Worm (Caenorhabditis elegans) whole organism, L2 larva: ENCODE results near the gene exos-1.

Experiments used
- C34F6.9 ChIP-seq: fragments of 150-350 bp; optimal IDR thresholded peaks from 2 replicates; lab custom pipeline; 2014; ENCODE audit warnings: missing biosample characterization, missing genetic modification characterization
- F13H6.1 ChIP-seq: sonication (generic microtip); optimal IDR thresholded peaks from 2 replicates; lab custom pipeline; 2016; ENCODE audit warnings: missing genetic modification characterization, missing compliant biosample characterization
- R02D3.7 ChIP-seq: fragments of 150-350 bp; optimal IDR thresholded peaks from 2 replicates; lab custom pipeline; 2014; ENCODE audit warnings: missing biosample characterization, missing genetic modification characterization
- alr-1 ChIP-seq: fragments of 150-350 bp; optimal IDR thresholded peaks from 2 replicates; lab custom pipeline; 2014; ENCODE audit warnings: missing biosample characterization, missing genetic modification characterization
- aly-2 ChIP-seq: fragments of 150-350 bp; optimal IDR thresholded peaks from 2 replicates; lab custom pipeline; 2014; ENCODE audit warnings: missing biosample characterization, missing genetic modification characterization
- ama-1 ChIP-seq: fragments of 150-350 bp; optimal IDR thresholded peaks from 2 replicates; lab custom pipeline; 2018; ENCODE audit warnings: inconsistent platforms
- blmp-1 ChIP-seq: sonication (generic microtip); optimal IDR thresholded peaks from 2 replicates; lab custom pipeline; 2017; ENCODE audit warnings: missing genetic modification characterization, mild to moderate bottlenecking, missing compliant biosample characterization, antibody characterized with exemption, moderate library complexity; ENCODE audit not compliant: insufficient read depth
- ceh-16 ChIP-seq: fragments of 150-350 bp; optimal IDR thresholded peaks from 2 replicates; lab custom pipeline; 2014; ENCODE audit warnings: missing biosample characterization, missing genetic modification characterization
- ceh-82 ChIP-seq: fragments of 150-350 bp; optimal IDR thresholded peaks from 2 replicates; lab custom pipeline; 2014; ENCODE audit warnings: missing biosample characterization, missing genetic modification characterization
- crh-2 ChIP-seq: sonication (generic microtip); optimal IDR thresholded peaks from 2 replicates; lab custom pipeline; 2017; ENCODE audit warnings: missing biosample characterization, missing genetic modification characterization
- dmd-4 ChIP-seq: sonication (generic microtip); optimal IDR thresholded peaks from 2 replicates; lab custom pipeline; 2017; ENCODE audit warnings: missing biosample characterization, missing genetic modification characterization
- egl-27 ChIP-seq: sonication (generic microtip); optimal IDR thresholded peaks from 3 replicates; lab custom pipeline; 2017; ENCODE audit warnings: missing biosample characterization, missing genetic modification reagents, missing genetic modification characterization
- elt-1 ChIP-seq: fragments of 150-350 bp; optimal IDR thresholded peaks from 2 replicates; lab custom pipeline; 2014; ENCODE audit warnings: missing biosample characterization, missing genetic modification characterization
- elt-3 ChIP-seq: sonication (generic microtip); optimal IDR thresholded peaks from 2 replicates; lab custom pipeline; 2017; ENCODE audit warnings: missing biosample characterization, missing genetic modification characterization
- fos-1 ChIP-seq: fragments of 150-350 bp; optimal IDR thresholded peaks from 2 replicates; lab custom pipeline; 2014; ENCODE audit warnings: missing biosample characterization, missing genetic modification characterization
- lin-11 ChIP-seq: fragments of 150-350 bp; sonication (generic microtip); optimal IDR thresholded peaks from 2 replicates; lab custom pipeline; 2014; ENCODE audit warnings: missing biosample characterization, missing genetic modification characterization, inconsistent platforms, mixed read lengths
- lin-13 ChIP-seq: fragments of 150-350 bp; optimal IDR thresholded peaks from 2 replicates; lab custom pipeline; 2014; ENCODE audit warnings: missing biosample characterization, missing genetic modification reagents, missing genetic modification characterization
- lsy-2 ChIP-seq, 2 experiments: fragments of 150-350 bp in 1 of 2; sonication (generic microtip) in 1 of 2; optimal IDR thresholded peaks; 2 replicates each; lab custom pipeline; 2014 to 2017; ENCODE audit warnings: missing biosample characterization in 2 of 2, missing genetic modification characterization in 2 of 2
- mab-5 ChIP-seq: fragments of 150-350 bp; optimal IDR thresholded peaks from 2 replicates; lab custom pipeline; 2014; ENCODE audit warnings: missing biosample characterization, missing genetic modification characterization
- mbf-1 ChIP-seq: sonication (generic microtip); optimal IDR thresholded peaks from 2 replicates; lab custom pipeline; 2017; ENCODE audit warnings: missing biosample characterization, missing genetic modification characterization
- nhr-10 ChIP-seq: sonication (generic microtip); optimal IDR thresholded peaks from 2 replicates; lab custom pipeline; 2017; ENCODE audit warnings: missing biosample characterization, missing genetic modification characterization
- nhr-11 ChIP-seq: fragments of 150-350 bp; optimal IDR thresholded peaks from 2 replicates; lab custom pipeline; 2014; ENCODE audit warnings: missing biosample characterization, missing genetic modification characterization
- nhr-12 ChIP-seq: fragments of 150-350 bp; optimal IDR thresholded peaks from 2 replicates; lab custom pipeline; 2014; ENCODE audit warnings: missing biosample characterization, missing genetic modification characterization
- nhr-129 ChIP-seq: fragments of 150-350 bp; optimal IDR thresholded peaks from 2 replicates; lab custom pipeline; 2014; ENCODE audit warnings: missing biosample characterization, missing genetic modification characterization
- nhr-23 ChIP-seq: fragments of 150-350 bp; optimal IDR thresholded peaks from 2 replicates; lab custom pipeline; 2014; ENCODE audit warnings: missing biosample characterization, missing genetic modification reagents, missing genetic modification characterization
- nhr-237 ChIP-seq: fragments of 150-350 bp; optimal IDR thresholded peaks from 2 replicates; lab custom pipeline; 2014; ENCODE audit warnings: missing biosample characterization, missing genetic modification characterization
- nhr-6 ChIP-seq: fragments of 150-350 bp; optimal IDR thresholded peaks from 2 replicates; lab custom pipeline; 2014; ENCODE audit warnings: missing biosample characterization, missing genetic modification characterization
- peb-1 ChIP-seq: fragments of 150-350 bp; optimal IDR thresholded peaks from 2 replicates; lab custom pipeline; 2014; ENCODE audit warnings: missing biosample characterization, missing genetic modification characterization
- sem-4 ChIP-seq: fragments of 150-350 bp; optimal IDR thresholded peaks from 2 replicates; lab custom pipeline; 2014; ENCODE audit warnings: missing biosample characterization, missing genetic modification reagents, missing genetic modification characterization
- skn-1 ChIP-seq: sonication (generic microtip); optimal IDR thresholded peaks from 2 replicates; lab custom pipeline; 2017; ENCODE audit warnings: missing biosample characterization, missing genetic modification characterization
- sma-3 ChIP-seq: sonication (generic microtip); optimal IDR thresholded peaks from 2 replicates; lab custom pipeline; 2016; ENCODE audit warnings: missing genetic modification reagents, missing genetic modification characterization, missing compliant biosample characterization
- snpc-4 ChIP-seq: fragments of 150-350 bp; optimal IDR thresholded peaks from 2 replicates; lab custom pipeline; 2014; ENCODE audit warnings: missing biosample characterization, missing genetic modification characterization
- unc-55 ChIP-seq: fragments of 150-350 bp; sonication (generic microtip); optimal IDR thresholded peaks from 3 replicates; lab custom pipeline; 2014; ENCODE audit warnings: missing biosample characterization, missing genetic modification reagents, missing genetic modification characterization
- unc-62 ChIP-seq: fragments of 150-350 bp; optimal IDR thresholded peaks from 2 replicates; lab custom pipeline; 2014; ENCODE audit warnings: missing biosample characterization, missing genetic modification reagents, missing genetic modification characterization
- zag-1 ChIP-seq: fragments of 150-350 bp; optimal IDR thresholded peaks from 2 replicates; lab custom pipeline; 2014; ENCODE audit warnings: missing biosample characterization, missing genetic modification characterization
- ztf-1 ChIP-seq: fragments of 200-800 bp; sonication (Bioruptor generic); conservative IDR thresholded peaks from 2 replicates; pipeline ENCODE4 v1.3.6; 2022; ENCODE audit warnings: missing genetic modification characterization, missing compliant biosample characterization
- ztf-11 ChIP-seq: sonication (generic microtip); optimal IDR thresholded peaks from 2 replicates; lab custom pipeline; 2017; ENCODE audit warnings: missing biosample characterization, missing genetic modification characterization
- ztf-4 ChIP-seq: fragments of 150-350 bp; optimal IDR thresholded peaks from 2 replicates; lab custom pipeline; 2014; ENCODE audit warnings: missing biosample characterization, missing genetic modification characterization

The exos-1 gene

DNA sequence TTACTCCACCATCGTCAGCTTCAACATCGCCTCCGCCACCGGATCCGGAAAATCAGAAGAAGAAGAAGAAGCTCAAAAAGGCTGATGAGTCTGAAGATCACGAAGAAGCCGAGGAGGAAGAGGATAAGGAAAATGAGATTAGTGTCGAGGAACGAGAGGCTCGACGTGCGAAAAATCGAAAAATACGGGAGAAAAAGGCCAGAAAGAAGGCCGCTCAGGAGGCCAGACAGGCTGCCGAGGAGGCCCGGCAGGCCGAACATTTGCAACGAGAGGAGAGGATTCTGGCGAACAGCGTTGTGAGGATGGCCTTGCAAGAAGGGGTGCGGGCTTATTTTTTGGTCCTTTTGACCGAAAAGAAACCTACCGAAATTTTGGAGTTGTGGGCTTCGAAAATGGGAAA, 36.4 kb downstream of the exos-1 start:
- no peak for TF ChIP-seq lsy-2 (tag; optimal IDR thresholded peaks at IDR 0.05; lab: Kevin White, UChicago)
- no peak for TF ChIP-seq fos-1 (tag; lab: Kevin White, UChicago)
- no peak for TF ChIP-seq alr-1 (tag; lab: Kevin White, UChicago)
- TF ChIP-seq ztf-4: no peak
- no peak for TF ChIP-seq lin-13
- no peak for TF ChIP-seq ceh-82 (tag; lab: Kevin White, UChicago)
- no peak for TF ChIP-seq lin-11 (tag; lab: Kevin White, UChicago)
- TF ChIP-seq ztf-1 (GFP tag; lab: Robert Waterston, UW): no peak
- no peak for TF ChIP-seq mbf-1 (tag; lab: Kevin White, UChicago)
- no peak for TF ChIP-seq snpc-4 (tag; lab: Kevin White, UChicago)
- TF ChIP-seq peb-1 (tag; lab: Kevin White, UChicago): no peak
- no peak for TF ChIP-seq egl-27 (tag; lab: Kevin White, UChicago)
- TF ChIP-seq ama-1 (lab: Kevin White, UChicago): no peak

ce11 chrIII:11046549-11046948, 37.7 kb downstream of the exos-1 start:
- no peak for TF ChIP-seq peb-1 (tag; lab: Kevin White, UChicago)
- no peak for TF ChIP-seq ztf-4
- peak; percentile 84 for TF ChIP-seq fos-1 (tag; lab: Kevin White, UChicago)
- TF ChIP-seq nhr-12: no peak
- TF ChIP-seq sma-3 (GFP tag; lab: Kevin White, UChicago): no peak
- no peak for TF ChIP-seq alr-1 (tag; lab: Kevin White, UChicago)
- no peak for TF ChIP-seq aly-2 (tag; lab: Kevin White, UChicago)
- TF ChIP-seq nhr-10: no peak
- TF ChIP-seq lsy-2 (tag; optimal IDR thresholded peaks at IDR 0.05; lab: Kevin White, UChicago): no peak
- no peak for TF ChIP-seq lin-11 (tag; lab: Kevin White, UChicago)
- no peak for TF ChIP-seq R02D3.7 (tag; lab: Kevin White, UChicago)
- TF ChIP-seq ztf-1 (GFP tag; lab: Robert Waterston, UW): no peak
- TF ChIP-seq elt-1 (tag; lab: Kevin White, UChicago): no peak
- TF ChIP-seq crh-2 (tag; lab: Kevin White, UChicago): peak; percentile 37
- TF ChIP-seq egl-27 (tag; lab: Kevin White, UChicago): no peak
- no peak for TF ChIP-seq nhr-129
- TF ChIP-seq sem-4 (tag; lab: Kevin White, UChicago): no peak
- no peak for TF ChIP-seq nhr-23 (tag; lab: Kevin White, UChicago)
- TF ChIP-seq blmp-1 (tag; lab: Kevin White, UChicago): peak; percentile 20
- no peak for TF ChIP-seq unc-62
- TF ChIP-seq ztf-11: no peak
- TF ChIP-seq, all 48 proteins: peak for 3

- TF ChIP-seq crh-2 (tag; lab: Kevin White, UChicago) (peak; percentile 7), ztf-4 (no peak), elt-3 (tag; lab: Kevin White, UChicago) (no peak), aly-2 (tag; lab: Kevin White, UChicago) (no peak), sma-3 (GFP tag; lab: Kevin White, UChicago) (peak; percentile 58), fos-1 (tag; lab: Kevin White, UChicago) (peak; percentile 93), elt-1 (tag; lab: Kevin White, UChicago) (no peak), peb-1 (tag; lab: Kevin White, UChicago) (no peak), nhr-11 (tag; lab: Kevin White, UChicago) (no peak), nhr-129 (peak; percentile 20), R02D3.7 (tag; lab: Kevin White, UChicago) (no peak), ceh-16 (no peak), F13H6.1 (tag; lab: Kevin White, UChicago) (peak; percentile 21), nhr-237 (tag; lab: Kevin White, UChicago) (no peak), unc-55 (GFP tag; lab: Kevin White, UChicago) (peak; percentile 4), lin-11 (tag; lab: Kevin White, UChicago) (no peak)
These were observed 41.8 kb downstream of the exos-1 start for ce11 chrIII:11050658-11051118.

DNA sequence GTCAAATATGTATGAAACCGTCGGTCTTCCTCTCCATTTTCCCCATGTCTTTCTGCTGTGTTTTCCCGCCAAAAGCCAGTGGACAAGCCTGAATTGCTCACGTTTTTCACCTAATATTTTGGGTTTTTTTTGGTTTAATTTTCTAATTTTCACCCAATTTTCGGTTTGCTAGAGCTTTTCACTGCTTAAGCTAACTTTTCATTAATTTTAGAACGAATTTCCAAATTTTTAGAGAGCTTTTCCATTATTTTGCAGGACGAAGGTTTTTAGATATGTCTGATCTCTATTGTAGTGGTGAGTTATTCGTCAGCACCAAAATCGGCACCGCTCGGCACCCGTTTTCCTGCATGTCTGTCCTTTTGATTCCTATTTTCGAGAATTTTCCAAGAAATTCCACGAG, 44.8 kb downstream of the exos-1 start:
- no peak for TF ChIP-seq mab-5 (tag; lab: Kevin White, UChicago)
- TF ChIP-seq unc-62: no peak
- no peak for TF ChIP-seq dmd-4 (tag; lab: Kevin White, UChicago)
- no peak for TF ChIP-seq mbf-1 (tag; lab: Kevin White, UChicago)
- no peak for TF ChIP-seq nhr-6 (tag; lab: Kevin White, UChicago)
- TF ChIP-seq unc-55 (GFP tag; lab: Kevin White, UChicago): no peak
- TF ChIP-seq aly-2 (tag; lab: Kevin White, UChicago): no peak
- TF ChIP-seq nhr-10: no peak
- TF ChIP-seq alr-1 (tag; lab: Kevin White, UChicago): no peak
- TF ChIP-seq skn-1 (tag; lab: Kevin White, UChicago): no peak
- TF ChIP-seq zag-1 (tag; lab: Kevin White, UChicago): no peak
- TF ChIP-seq nhr-11 (tag; lab: Kevin White, UChicago): no peak
- TF ChIP-seq egl-27 (tag; lab: Kevin White, UChicago): no peak
- TF ChIP-seq nhr-23 (tag; lab: Kevin White, UChicago): no peak
- TF ChIP-seq sem-4 (tag; lab: Kevin White, UChicago): no peak
- TF ChIP-seq C34F6.9 (tag; lab: Kevin White, UChicago): no peak
- TF ChIP-seq lsy-2 (tag; optimal IDR thresholded peaks at IDR 0.05; lab: Kevin White, UChicago): no peak
- no peak for TF ChIP-seq lin-11 (tag; lab: Kevin White, UChicago)
